Fruit fly (Drosophila melanogaster) whole organism, adult: ENCODE results near the gene wac.
A peak's percentile ranks its signal among the peaks of the same experiment; 100 is the strongest.

Experiments used
- CG11617 ChIP-seq: fragments of 200-800 bp; sonication (Bioruptor generic); optimal IDR thresholded peaks from 2 replicates; lab custom pipeline; 2017; ENCODE audit warnings: mild to moderate bottlenecking, missing biosample characterization, missing genetic modification reagents, missing genetic modification characterization
- CG12768 ChIP-seq: fragments of 200-800 bp; sonication (Bioruptor generic); optimal IDR thresholded peaks from 2 replicates; lab custom pipeline; 2017; ENCODE audit warnings: missing biosample characterization, missing genetic modification characterization, mild to moderate bottlenecking, moderate library complexity, missing genetic modification reagents
- CG14711 ChIP-seq: fragments of 200-800 bp; sonication (Bioruptor generic); optimal IDR thresholded peaks from 2 replicates; lab custom pipeline; 2018; ENCODE audit warnings: missing biosample characterization, mild to moderate bottlenecking, missing genetic modification characterization, moderate library complexity
- CG1620 ChIP-seq: fragments of 200-800 bp; sonication (Bioruptor generic); optimal IDR thresholded peaks from 2 replicates; lab custom pipeline; 2016; ENCODE audit warnings: missing biosample characterization, missing genetic modification characterization
- CG33017 ChIP-seq: fragments of 200-800 bp; sonication (Bioruptor generic); optimal IDR thresholded peaks from 2 replicates; lab custom pipeline; 2018; ENCODE audit warnings: missing biosample characterization, mild to moderate bottlenecking, missing genetic modification characterization, moderate library complexity
- CG5204 ChIP-seq: fragments of 200-800 bp; sonication (Bioruptor generic); optimal IDR thresholded peaks from 2 replicates; lab custom pipeline; 2016; ENCODE audit warnings: missing biosample characterization, missing genetic modification characterization
- CG7045 ChIP-seq: fragments of 200-800 bp; sonication (Bioruptor generic); optimal IDR thresholded peaks from 2 replicates; lab custom pipeline; 2017; ENCODE audit warnings: missing biosample characterization, mild to moderate bottlenecking, missing genetic modification characterization
- CG7101 ChIP-seq: fragments of 200-800 bp; sonication (Bioruptor generic); optimal IDR thresholded peaks from 2 replicates; lab custom pipeline; 2018; ENCODE audit warnings: missing biosample characterization, mild to moderate bottlenecking, missing genetic modification characterization, moderate library complexity
- Clk ChIP-seq: fragments of 200-800 bp; sonication (Bioruptor generic); optimal IDR thresholded peaks from 2 replicates; lab custom pipeline; 2017; ENCODE audit warnings: missing biosample characterization, missing genetic modification characterization
- Mnt ChIP-seq: fragments of 200-800 bp; sonication (Bioruptor generic); optimal IDR thresholded peaks from 2 replicates; lab custom pipeline; 2016; ENCODE audit warnings: missing biosample characterization, mild to moderate bottlenecking, missing genetic modification characterization
- bab1 ChIP-seq: fragments of 200-800 bp; sonication (Bioruptor generic); optimal IDR thresholded peaks from 3 replicates; lab custom pipeline; 2019; ENCODE audit warnings: missing biosample characterization, mild to moderate bottlenecking, missing genetic modification characterization, moderate library complexity
- cic ChIP-seq: fragments of 200-800 bp; sonication (Bioruptor generic); optimal IDR thresholded peaks from 2 replicates; lab custom pipeline; 2017; ENCODE audit warnings: missing biosample characterization, mild to moderate bottlenecking, missing genetic modification characterization, moderate library complexity
- cnc ChIP-seq, 2 experiments: fragments of >200 bp; optimal IDR thresholded peaks; 2 replicates each; lab custom pipeline; 2017
- kay ChIP-seq: fragments of 200-800 bp; sonication (Bioruptor generic); peaks from one replicate; lab custom pipeline; 2016; ENCODE audit warnings: missing biosample characterization, missing genetic modification characterization, borderline replicate concordance
- ovo ChIP-seq: fragments of 200-800 bp; sonication (Bioruptor generic); optimal IDR thresholded peaks from 2 replicates; lab custom pipeline; 2016; ENCODE audit warnings: missing biosample characterization, missing genetic modification characterization
- pad ChIP-seq: fragments of 200-800 bp; sonication (Bioruptor generic); optimal IDR thresholded peaks from 3 replicates; lab custom pipeline; 2017; ENCODE audit warnings: missing biosample characterization, missing genetic modification characterization, mild to moderate bottlenecking, moderate library complexity, missing genetic modification reagents
- tj ChIP-seq: fragments of 200-800 bp; sonication (Bioruptor generic); optimal IDR thresholded peaks from 3 replicates; lab custom pipeline; 2017; ENCODE audit warnings: missing biosample characterization, mild to moderate bottlenecking, missing genetic modification characterization, moderate library complexity
- toe ChIP-seq: fragments of 200-800 bp; sonication (Bioruptor generic); optimal IDR thresholded peaks from 2 replicates; lab custom pipeline; 2016; ENCODE audit warnings: missing biosample characterization, missing genetic modification characterization

wac gene

dm6 chr3L:271501-272249 lies 13.7 kb downstream of the wac start:
- TF ChIP-seq cnc (optimal IDR thresholded peaks at IDR 0.05; lab: Kevin White, UChicago), result no peak
- no peak for TF ChIP-seq Clk (GFP tag; lab: Kevin White, UChicago)
- peak; percentile 13 for TF ChIP-seq bab1 (GFP tag; lab: Kevin White, UChicago)

dm6 chr3L:273291-273690 lies 15.3 kb downstream of the wac start, which contains the start of gene CG32845:
Gene CG32845 (minus strand): TSS chr3L:273391.
- TF ChIP-seq cnc (optimal IDR thresholded peaks at IDR 0.05; lab: Kevin White, UChicago) (no peak), CG5204 (GFP tag; lab: Kevin White, UChicago) (no peak), cic (GFP tag; lab: Kevin White, UChicago) (no peak), CG1620 (GFP tag; lab: Kevin White, UChicago) (no peak), Mnt (GFP tag; lab: Kevin White, UChicago) (no peak), CG14711 (tag; lab: Kevin White, UChicago) (no peak), bab1 (GFP tag; lab: Kevin White, UChicago) (no peak), kay (GFP tag; lab: Kevin White, UChicago) (no peak), tj (GFP tag; lab: Kevin White, UChicago) (no peak), Clk (GFP tag; lab: Kevin White, UChicago) (no peak), CG12768 (GFP tag; lab: Kevin White, UChicago) (no peak), CG11617 (GFP tag; lab: Kevin White, UChicago) (no peak), ovo (GFP tag; lab: Kevin White, UChicago) (no peak), toe (no peak), CG7045 (GFP tag; lab: Kevin White, UChicago) (no peak), CG33017 (tag; lab: Kevin White, UChicago) (no peak), pad (GFP tag; lab: Kevin White, UChicago) (no peak)

dm6 chr3L:274855-275254 lies 16.9 kb downstream of the wac start, which contains the start of gene ttm2:
Gene ttm2 (plus strand): TSS chr3L:275155.
- TF ChIP-seq CG14711 (tag; lab: Kevin White, UChicago) (no peak), cic (GFP tag; lab: Kevin White, UChicago) (no peak)

- no peak for TF ChIP-seq bab1 (GFP tag; lab: Kevin White, UChicago)
- peak; percentile 25 for TF ChIP-seq Mnt (GFP tag; lab: Kevin White, UChicago)
Observed at dm6 chr3L:276736-277487, 18.9 kb downstream of the wac start, which contains the start of gene RhoGEF3. Gene RhoGEF3 (plus strand): TSS chr3L:277437.

- TF ChIP-seq pad (GFP tag; lab: Kevin White, UChicago), result peak; percentile 73
- no peak for TF ChIP-seq CG14711 (tag; lab: Kevin White, UChicago)
Observed at dm6 chr3L:282276-282675, 24.3 kb downstream of the wac start.

dm6 chr3L:284253-284652 lies 26.3 kb downstream of the wac start:
- TF ChIP-seq CG7101 (tag; lab: Kevin White, UChicago) (no peak), cnc (optimal IDR thresholded peaks at IDR 0.05; lab: Kevin White, UChicago) (no peak), CG11617 (GFP tag; lab: Kevin White, UChicago) (no peak), CG33017 (tag; lab: Kevin White, UChicago) (no peak), bab1 (GFP tag; lab: Kevin White, UChicago) (no peak), CG7045 (GFP tag; lab: Kevin White, UChicago) (no peak), tj (GFP tag; lab: Kevin White, UChicago) (no peak), CG12768 (GFP tag; lab: Kevin White, UChicago) (no peak), kay (GFP tag; lab: Kevin White, UChicago) (no peak), pad (GFP tag; lab: Kevin White, UChicago) (no peak), Clk (GFP tag; lab: Kevin White, UChicago) (no peak), cic (GFP tag; lab: Kevin White, UChicago) (no peak)

dm6 chr3L:291583-292145 lies 33.7 kb downstream of the wac start:
- TF ChIP-seq CG33017 (tag; lab: Kevin White, UChicago), result no peak
- TF ChIP-seq pad (GFP tag; lab: Kevin White, UChicago), result peak; percentile 74
